Fruit fly (Drosophila melanogaster): Measurements from ENCODE around the gene dyw.
A peak's percentile ranks its signal among the peaks of the same experiment; 100 is the strongest.

The dyw gene

DNA sequence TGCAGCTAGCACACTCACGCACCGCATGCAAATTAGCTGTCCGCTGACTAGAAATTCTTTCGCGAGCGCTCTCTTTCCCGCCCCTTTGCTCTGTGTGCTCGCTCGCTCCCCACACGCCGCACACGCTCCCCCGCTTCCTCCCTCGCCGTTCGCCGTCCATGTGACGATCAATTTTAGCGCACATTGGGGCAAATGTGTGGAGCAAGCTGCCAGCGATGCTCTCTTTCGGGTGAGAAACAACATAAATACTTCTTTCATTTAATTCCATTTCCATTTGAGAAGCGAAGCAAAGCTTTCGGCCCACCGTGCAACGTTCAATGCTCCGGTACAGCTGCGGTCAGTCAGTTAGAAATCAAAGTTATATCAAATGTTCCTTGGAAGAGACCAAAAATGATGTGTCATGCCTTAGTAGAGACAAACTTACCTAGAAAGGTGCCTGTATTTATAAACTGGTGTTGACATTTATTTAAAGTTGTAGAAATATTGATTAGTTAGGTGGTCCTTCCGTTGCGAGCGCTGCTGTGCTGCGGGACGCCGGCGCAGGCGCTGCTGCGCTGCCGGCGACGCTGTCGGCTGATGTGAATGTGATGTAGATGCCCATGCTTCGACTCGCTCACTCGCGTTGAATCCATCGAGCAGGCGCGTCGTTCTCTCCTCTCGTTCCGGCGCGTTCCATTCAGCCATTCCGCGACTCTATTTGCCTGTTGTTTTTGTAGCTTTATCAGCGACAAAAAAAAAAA is 47.5 kb downstream of the dyw start (continued):
- peak; percentile 98 for TF ChIP-seq ss (GFP tag; optimal IDR thresholded peaks at IDR 0.05)
- TF ChIP-seq OdsH (GFP tag; optimal IDR thresholded peaks at IDR 0.05), result peak; percentile 98
- TF ChIP-seq fkh (GFP tag; optimal IDR thresholded peaks at IDR 0.05), result peak; percentile 92
- peak; percentile 97 for TF ChIP-seq dsx (GFP tag; optimal IDR thresholded peaks at IDR 0.05; ENCODE audit: poor library complexity, severe bottlenecking)
- peak; percentile 95 for TF ChIP-seq Eip93F (GFP tag; optimal IDR thresholded peaks at IDR 0.05)
- peak; percentile 98 for TF ChIP-seq dac (GFP tag; optimal IDR thresholded peaks at IDR 0.05)
- TF ChIP-seq CG8632 (GFP tag; optimal IDR thresholded peaks at IDR 0.05), result peak; percentile 96
- TF ChIP-seq fd85E (GFP tag; optimal IDR thresholded peaks at IDR 0.05), result peak; percentile 89
- peak; percentile 97 for TF ChIP-seq eg (GFP tag; IDR thresholded peaks at IDR 0.05)
- peak; percentile 98 for TF ChIP-seq CG1621 (tag; optimal IDR thresholded peaks at IDR 0.05)
- peak; percentile 96 for TF ChIP-seq CG11294 (GFP tag; IDR thresholded peaks at IDR 0.05)
- peak; percentile 98 for TF ChIP-seq net (GFP tag; optimal IDR thresholded peaks at IDR 0.05)
- peak; percentile 98 for TF ChIP-seq CG16779 (tag; optimal IDR thresholded peaks at IDR 0.05)
- peak; percentile 98 for TF ChIP-seq topi (GFP tag; optimal IDR thresholded peaks at IDR 0.05)
- peak; percentile 95 for TF ChIP-seq Lpt (GFP tag; optimal IDR thresholded peaks at IDR 0.05)
- peak; percentile 97 for TF ChIP-seq Ets21C (GFP tag; optimal IDR thresholded peaks at IDR 0.05)
- peak; percentile 99 for TF ChIP-seq esn (GFP tag; optimal IDR thresholded peaks at IDR 0.05)
- peak; percentile 97 for TF ChIP-seq CG6854 (GFP tag; optimal IDR thresholded peaks at IDR 0.05)
- peak; percentile 98 for TF ChIP-seq CG3919 (GFP tag; optimal IDR thresholded peaks at IDR 0.05)
- TF ChIP-seq CG10669 (GFP tag; optimal IDR thresholded peaks at IDR 0.05), result peak; percentile 97
- peak; percentile 94 to 97 for TF ChIP-seq salr (GFP tag; optimal IDR thresholded peaks at IDR 0.05)
- TF ChIP-seq CG32006 (GFP tag; optimal IDR thresholded peaks at IDR 0.05), result peak; percentile 99
- peak; percentile 95 for TF ChIP-seq spab (GFP tag; optimal IDR thresholded peaks at IDR 0.05)
- TF ChIP-seq CG15336 (GFP tag; IDR thresholded peaks at IDR 0.05), result peak; percentile 98
- TF ChIP-seq Eip78C (GFP tag), result peak; percentile 99
- TF ChIP-seq lz (GFP tag; optimal IDR thresholded peaks at IDR 0.05), result peak; percentile 99

DNA sequence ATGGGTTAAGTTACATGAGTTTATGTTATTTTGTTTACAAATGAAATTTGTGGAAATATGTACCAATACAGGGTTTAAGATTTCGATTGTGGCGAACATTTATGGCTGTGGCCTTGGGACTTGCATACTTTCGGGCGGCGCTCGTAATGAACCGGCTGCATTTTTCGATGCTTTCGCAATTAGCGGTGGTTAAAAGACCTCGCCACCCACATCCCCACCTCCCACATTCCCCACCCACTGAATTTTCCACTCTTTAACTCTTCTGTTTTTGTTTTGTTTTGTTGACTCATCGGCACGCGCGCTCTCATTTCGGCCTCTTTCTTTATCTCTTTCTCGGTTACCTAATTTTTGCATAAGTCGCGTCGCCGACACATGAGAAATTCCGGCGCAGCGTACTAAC is 48.1 kb downstream of the dyw start:
- TF ChIP-seq Ets21C (GFP tag; optimal IDR thresholded peaks at IDR 0.05), result no peak
- no peak for TF ChIP-seq Hr4 (GFP tag; optimal IDR thresholded peaks at IDR 0.05)
- no peak for TF ChIP-seq esn (GFP tag; optimal IDR thresholded peaks at IDR 0.05)
- TF ChIP-seq Sox102F (GFP tag; optimal IDR thresholded peaks at IDR 0.05), result no peak
- no peak for TF ChIP-seq CG6276 (GFP tag; optimal IDR thresholded peaks at IDR 0.05)
- no peak for TF ChIP-seq CG9139 (GFP tag; optimal IDR thresholded peaks at IDR 0.05)
- TF ChIP-seq Met (GFP tag; optimal IDR thresholded peaks at IDR 0.05), result no peak
- TF ChIP-seq fd59A (GFP tag; optimal IDR thresholded peaks at IDR 0.05), result no peak
- no peak for TF ChIP-seq fkh (GFP tag; optimal IDR thresholded peaks at IDR 0.05)
- TF ChIP-seq CG15336 (GFP tag; IDR thresholded peaks at IDR 0.05), result no peak
- no peak for TF ChIP-seq CG6163 (GFP tag; IDR thresholded peaks at IDR 0.05)
- TF ChIP-seq CG32006 (GFP tag; optimal IDR thresholded peaks at IDR 0.05), result no peak
- TF ChIP-seq CG4318 (GFP tag; optimal IDR thresholded peaks at IDR 0.05), result no peak
- no peak for TF ChIP-seq CG8632 (GFP tag; optimal IDR thresholded peaks at IDR 0.05)
- no peak for TF ChIP-seq CG31627 (GFP tag; optimal IDR thresholded peaks at IDR 0.05)
- TF ChIP-seq Sox14 (GFP tag; optimal IDR thresholded peaks at IDR 0.05), result no peak

All from whole organism, prepupa.